Fruit fly (Drosophila melanogaster) whole organism, embryonic: ENCODE data around the gene CG43638.
A peak's percentile ranks its signal among the peaks of the same experiment; 100 is the strongest.

Experiments used
- Atf-2 ChIP-seq: fragments of 200-800 bp; sonication (Bioruptor generic); optimal IDR thresholded peaks from 2 replicates; lab custom pipeline; 2016; ENCODE audit warnings: missing biosample characterization, missing genetic modification characterization
- CG11247 ChIP-seq: fragments of 200-800 bp; sonication (Bioruptor generic); IDR thresholded peaks from 2 replicates; pipeline ENCODE4 v1.3.6; 2022; ENCODE audit warnings: missing biosample characterization, missing genetic modification characterization
- CG11560 ChIP-seq: fragments of 200-800 bp; sonication (Bioruptor generic); IDR thresholded peaks from 3 replicates; pipeline ENCODE4 v1.3.6; 2022; ENCODE audit warnings: missing biosample characterization, missing genetic modification characterization
- CG11723 ChIP-seq: fragments of 200-800 bp; sonication (Bioruptor generic); optimal IDR thresholded peaks from 2 replicates; lab custom pipeline; 2017; ENCODE audit warnings: missing biosample characterization, mild to moderate bottlenecking, missing genetic modification characterization
- CG13424 ChIP-seq: fragments of 200-800 bp; sonication (Bioruptor generic); optimal IDR thresholded peaks from 2 replicates; lab custom pipeline; 2019; ENCODE audit warnings: missing biosample characterization, mild to moderate bottlenecking, missing genetic modification characterization, moderate library complexity
- CG1529 ChIP-seq: fragments of 200-800 bp; sonication (Bioruptor generic); optimal IDR thresholded peaks from 3 replicates; lab custom pipeline; 2018; ENCODE audit warnings: missing biosample characterization, missing genetic modification characterization
- CG15696 ChIP-seq: fragments of 200-800 bp; sonication (Bioruptor generic); optimal IDR thresholded peaks from 2 replicates; lab custom pipeline; 2019; ENCODE audit warnings: missing biosample characterization, mild to moderate bottlenecking, missing genetic modification characterization, moderate library complexity
- CG17359 ChIP-seq: fragments of 200-800 bp; sonication (Bioruptor generic); optimal IDR thresholded peaks from 3 replicates; lab custom pipeline; 2018; ENCODE audit warnings: missing biosample characterization, mild to moderate bottlenecking, missing genetic modification characterization, moderate library complexity
- CG1792 ChIP-seq: fragments of 200-800 bp; sonication (Bioruptor generic); optimal IDR thresholded peaks from 2 replicates; lab custom pipeline; 2016; ENCODE audit warnings: missing biosample characterization, missing genetic modification characterization
- CG18599 ChIP-seq: fragments of 200-800 bp; sonication (Bioruptor generic); optimal IDR thresholded peaks from 3 replicates; lab custom pipeline; 2017; ENCODE audit warnings: missing biosample characterization, missing genetic modification characterization, mild to moderate bottlenecking, moderate library complexity, missing genetic modification reagents
- CG3065 ChIP-seq: fragments of 200-800 bp; sonication (Bioruptor generic); optimal IDR thresholded peaks from 2 replicates; lab custom pipeline; 2016; ENCODE audit warnings: missing biosample characterization, missing genetic modification characterization
- CG31441 ChIP-seq: fragments of 200-800 bp; sonication (Bioruptor generic); IDR thresholded peaks from 2 replicates; pipeline ENCODE4 v1.3.6; 2022; ENCODE audit warnings: missing biosample characterization, missing genetic modification characterization
- CG34376 ChIP-seq: fragments of 200-800 bp; sonication (Bioruptor generic); optimal IDR thresholded peaks from 2 replicates; lab custom pipeline; 2018; ENCODE audit warnings: missing biosample characterization, mild to moderate bottlenecking, missing genetic modification characterization
- CG3847 ChIP-seq: fragments of 200-800 bp; sonication (Bioruptor generic); IDR thresholded peaks from 2 replicates; pipeline ENCODE4 v1.3.6; 2022; ENCODE audit warnings: missing biosample characterization, missing genetic modification characterization
- CG3995 ChIP-seq: fragments of 200-800 bp; sonication (Bioruptor generic); optimal IDR thresholded peaks from 3 replicates; lab custom pipeline; 2016; ENCODE audit warnings: missing biosample characterization, missing genetic modification characterization
- CG4617 ChIP-seq: fragments of 200-800 bp; sonication (Bioruptor generic); optimal IDR thresholded peaks from 3 replicates; lab custom pipeline; 2016; ENCODE audit warnings: missing biosample characterization, missing genetic modification characterization, borderline replicate concordance
- CG7745 ChIP-seq: fragments of 200-800 bp; sonication (Bioruptor generic); optimal IDR thresholded peaks from 2 replicates; lab custom pipeline; 2018; ENCODE audit warnings: missing biosample characterization, mild to moderate bottlenecking, missing genetic modification characterization, moderate library complexity
- CG9932 ChIP-seq: fragments of 200-800 bp; sonication (Bioruptor generic); IDR thresholded peaks from 2 replicates; pipeline ENCODE4 v1.3.6; 2022; ENCODE audit warnings: missing biosample characterization, missing genetic modification characterization
- Chrac-16 ChIP-seq: fragments of 200-800 bp; sonication (Bioruptor generic); optimal IDR thresholded peaks from 3 replicates; lab custom pipeline; 2016; ENCODE audit warnings: missing biosample characterization, missing genetic modification characterization
- E2f2 ChIP-seq: fragments of 200-800 bp; sonication (Bioruptor generic); IDR thresholded peaks from 2 replicates; pipeline ENCODE4 v1.3.6; 2022; ENCODE audit warnings: missing biosample characterization, missing genetic modification characterization
- GATAe ChIP-seq: fragments of 200-800 bp; sonication (Bioruptor generic); conservative IDR thresholded peaks from 2 replicates; pipeline ENCODE4 v1.3.6; 2022; ENCODE audit warnings: missing biosample characterization, missing genetic modification characterization
- Hr39 ChIP-seq: fragments of >200 bp; optimal IDR thresholded peaks from 2 replicates; lab custom pipeline; 2017
- Meics ChIP-seq: fragments of 200-800 bp; sonication (Bioruptor generic); optimal IDR thresholded peaks from 2 replicates; lab custom pipeline; 2017; ENCODE audit warnings: missing biosample characterization, mild to moderate bottlenecking, missing genetic modification characterization
- Mrtf ChIP-seq: fragments of 200-800 bp; sonication (Bioruptor generic); IDR thresholded peaks from 3 replicates; pipeline ENCODE4 v1.3.6; 2022; ENCODE audit warnings: missing biosample characterization, missing genetic modification characterization
- NC2β ChIP-seq: fragments of 200-800 bp; sonication (Bioruptor generic); optimal IDR thresholded peaks from 2 replicates; lab custom pipeline; 2016; ENCODE audit warnings: missing biosample characterization, missing genetic modification characterization
- Oaz ChIP-seq: fragments of 200-800 bp; sonication (Bioruptor generic); IDR thresholded peaks from 2 replicates; pipeline ENCODE4 v1.3.6; 2022; ENCODE audit warnings: missing biosample characterization, missing genetic modification characterization
- PHDP ChIP-seq: fragments of 200-800 bp; sonication (Bioruptor generic); optimal IDR thresholded peaks from 3 replicates; lab custom pipeline; 2018; ENCODE audit warnings: missing biosample characterization, mild to moderate bottlenecking, missing genetic modification characterization, moderate library complexity
- Ptx1 ChIP-seq: fragments of 200-800 bp; sonication (Bioruptor generic); IDR thresholded peaks from 2 replicates; pipeline ENCODE4 v1.3.6; 2022; ENCODE audit warnings: missing biosample characterization, missing genetic modification characterization
- Ssrp ChIP-seq: fragments of 200-800 bp; sonication (Bioruptor generic); optimal IDR thresholded peaks from 2 replicates; lab custom pipeline; 2018; ENCODE audit warnings: missing biosample characterization, mild to moderate bottlenecking, missing genetic modification characterization, moderate library complexity
- al ChIP-seq: fragments of 200-800 bp; sonication (Bioruptor generic); IDR thresholded peaks from 2 replicates; pipeline ENCODE4 v1.3.6; 2022; ENCODE audit warnings: missing biosample characterization, missing genetic modification characterization
- ato ChIP-seq: fragments of 200-800 bp; sonication (Bioruptor generic); IDR thresholded peaks from 2 replicates; pipeline ENCODE4 v1.3.6; 2022; ENCODE audit warnings: missing biosample characterization, missing genetic modification characterization; ENCODE audit not compliant: partially characterized antibody
- bcd ChIP-seq: fragments of 200-800 bp; sonication (Bioruptor generic); optimal IDR thresholded peaks from 2 replicates; lab custom pipeline; 2017; ENCODE audit warnings: missing biosample characterization, mild to moderate bottlenecking, missing genetic modification characterization
- cad ChIP-seq: fragments of >200 bp; optimal IDR thresholded peaks from 2 replicates; lab custom pipeline; 2017; ENCODE audit warnings: missing biosample characterization, missing genetic modification characterization
- dpn ChIP-seq, 2 experiments: fragments of 200-800 bp; sonication (Bioruptor generic); optimal IDR thresholded peaks; 3 replicates each; lab custom pipeline; 2016; ENCODE audit warnings: missing biosample characterization in 2 of 2, missing genetic modification characterization in 2 of 2
- dysf ChIP-seq: fragments of 200-800 bp; sonication (Bioruptor generic); IDR thresholded peaks from 3 replicates; pipeline ENCODE4 v1.3.6; 2022; ENCODE audit warnings: missing biosample characterization, missing genetic modification characterization
- en ChIP-seq: fragments of 200-800 bp; sonication (Bioruptor generic); optimal IDR thresholded peaks from 2 replicates; lab custom pipeline; 2016; ENCODE audit warnings: missing biosample characterization, missing genetic modification characterization
- fd96Cb ChIP-seq: fragments of 200-800 bp; sonication (Bioruptor generic); optimal IDR thresholded peaks from 2 replicates; lab custom pipeline; 2018; ENCODE audit warnings: missing biosample characterization, mild to moderate bottlenecking, missing genetic modification characterization, moderate library complexity
- gem ChIP-seq: fragments of 200-800 bp; sonication (Bioruptor generic); optimal IDR thresholded peaks from 2 replicates; lab custom pipeline; 2019; ENCODE audit warnings: missing biosample characterization, mild to moderate bottlenecking, missing genetic modification characterization, moderate library complexity
- grau ChIP-seq: fragments of 200-800 bp; optimal IDR thresholded peaks from 3 replicates; lab custom pipeline; 2019; ENCODE audit warnings: missing biosample characterization, mild to moderate bottlenecking, missing genetic modification characterization, moderate library complexity
- gro ChIP-seq: fragments of 200-800 bp; sonication (Bioruptor generic); optimal IDR thresholded peaks from 2 replicates; lab custom pipeline; 2016; ENCODE audit warnings: missing biosample characterization, missing genetic modification characterization
- gt ChIP-seq: fragments of 200-800 bp; sonication (Bioruptor generic); IDR thresholded peaks from 2 replicates; pipeline ENCODE4 v1.3.6; 2022; ENCODE audit warnings: missing biosample characterization, missing genetic modification characterization
- nmo ChIP-seq: fragments of 200-800 bp; sonication (Bioruptor generic); optimal IDR thresholded peaks from 2 replicates; lab custom pipeline; 2018; ENCODE audit warnings: missing biosample characterization, mild to moderate bottlenecking, missing genetic modification characterization, moderate library complexity
- pita ChIP-seq: fragments of 200-800 bp; sonication (Bioruptor generic); optimal IDR thresholded peaks from 2 replicates; lab custom pipeline; 2017; ENCODE audit warnings: missing biosample characterization, mild to moderate bottlenecking, missing genetic modification characterization
- schlank ChIP-seq: fragments of 200-800 bp; sonication (Bioruptor generic); optimal IDR thresholded peaks from 2 replicates; lab custom pipeline; 2018; ENCODE audit warnings: missing biosample characterization, mild to moderate bottlenecking, missing genetic modification characterization
- slbo ChIP-seq: fragments of 200-800 bp; sonication (Bioruptor generic); IDR thresholded peaks from 2 replicates; pipeline ENCODE4 v1.3.6; 2022; ENCODE audit warnings: missing biosample characterization, missing genetic modification characterization
- ssp ChIP-seq: fragments of 200-800 bp; sonication (Bioruptor generic); IDR thresholded peaks from 2 replicates; pipeline ENCODE4 v1.3.6; 2022; ENCODE audit warnings: missing biosample characterization, missing genetic modification characterization
- stwl ChIP-seq: fragments of 200-800 bp; sonication (Bioruptor generic); optimal IDR thresholded peaks from 3 replicates; lab custom pipeline; 2018; ENCODE audit warnings: missing biosample characterization, mild to moderate bottlenecking, missing genetic modification characterization, moderate library complexity
- tap ChIP-seq: fragments of 200-800 bp; optimal IDR thresholded peaks from 3 replicates; lab custom pipeline; 2019; ENCODE audit warnings: missing biosample characterization, mild to moderate bottlenecking, missing genetic modification characterization, moderate library complexity
- ttk ChIP-seq: fragments of 200-800 bp; sonication (Bioruptor generic); IDR thresholded peaks from 2 replicates; pipeline ENCODE4 v2.1.2; 2022; ENCODE audit warnings: missing biosample characterization, missing genetic modification characterization

CG43638 gene

dm6 chr3L:12081679-12082520 is 37.5 kb downstream of the CG43638 start, which contains the start of gene Sema5c (continued):
- peak; percentile 18 for TF ChIP-seq stwl (tag; lab: Kevin White, UChicago)
- peak; percentile 23 for TF ChIP-seq CG1529 (GFP tag; lab: Kevin White, UChicago)
- TF ChIP-seq CG34376 (GFP tag; lab: Kevin White, UChicago) = peak; percentile 66
- TF ChIP-seq NC2β (GFP tag; lab: Kevin White, UChicago) = no peak
- TF ChIP-seq CG3995 (GFP tag; lab: Kevin White, UChicago) = no peak
- TF ChIP-seq dpn (GFP tag; optimal IDR thresholded peaks at IDR 0.05; lab: Kevin White, UChicago) = peak; percentile 5 to 19
- peak; percentile 79 for TF ChIP-seq grau
- no peak for TF ChIP-seq CG4617 (GFP tag; lab: Kevin White, UChicago)
- peak; percentile 48 for TF ChIP-seq CG18599 (GFP tag; lab: Kevin White, UChicago)
- peak; percentile 74 for TF ChIP-seq CG13424
- peak; percentile 55 for TF ChIP-seq CG9932 (GFP tag; lab: Robert Waterston, UW)
- peak; percentile 64 for TF ChIP-seq ssp (GFP tag; lab: Robert Waterston, UW)
- no peak for TF ChIP-seq cad (GFP tag; lab: Kevin White, UChicago)
- peak; percentile 33 for TF ChIP-seq Atf-2
- TF ChIP-seq Ssrp = peak; percentile 84
- no peak for TF ChIP-seq en (GFP tag; lab: Kevin White, UChicago)
- TF ChIP-seq Mrtf (GFP tag; lab: Robert Waterston, UW) = peak; percentile 51; the same call in 1 of the 3 replicates
- peak; percentile 60 for TF ChIP-seq fd96Cb (tag; lab: Kevin White, UChicago)
- TF ChIP-seq CG3065 = peak; percentile 5
- peak; percentile 74 for TF ChIP-seq bcd (GFP tag; lab: Kevin White, UChicago)
- TF ChIP-seq tap = peak; percentile 40
- no peak for TF ChIP-seq gt
- TF ChIP-seq CG11723 (GFP tag; lab: Kevin White, UChicago) = no peak
- peak; percentile 44 for TF ChIP-seq dysf (GFP tag; lab: Robert Waterston, UW)
- no peak for TF ChIP-seq CG3847 (GFP tag; lab: Robert Waterston, UW)
- no peak for TF ChIP-seq Oaz (GFP tag; lab: Robert Waterston, UW)
- no peak for TF ChIP-seq CG7745 (tag; lab: Kevin White, UChicago)
- peak; percentile 59 for TF ChIP-seq PHDP
- no peak for TF ChIP-seq pita (GFP tag; lab: Kevin White, UChicago)
- peak; percentile 72 for TF ChIP-seq gro (GFP tag; lab: Kevin White, UChicago)
- peak; percentile 53 for TF ChIP-seq al (GFP tag; lab: Robert Waterston, UW)
- TF ChIP-seq Hr39 (lab: Kevin White, UChicago) = no peak
- peak; percentile 82 for TF ChIP-seq CG31441 (GFP tag; lab: Robert Waterston, UW)
- 0 out of 2 replicates have a peak, but pooled peaks have one; percentile 16 for TF ChIP-seq GATAe (GFP tag; lab: Robert Waterston, UW)
- TF ChIP-seq schlank (tag; lab: Kevin White, UChicago) = no peak
- peak; percentile 40; the same call in 1 of the 2 replicates for TF ChIP-seq CG11247 (GFP tag; lab: Robert Waterston, UW)
- peak; percentile 88 for TF ChIP-seq nmo (GFP tag; lab: Kevin White, UChicago)
- TF ChIP-seq CG1792 (GFP tag; lab: Kevin White, UChicago) = no peak
- TF ChIP-seq gem = peak; percentile 87
- peak; percentile 54 for TF ChIP-seq Ptx1 (GFP tag; lab: Robert Waterston, UW)
- TF ChIP-seq ato (GFP tag; lab: Robert Waterston, UW) = no peak; the same call in 1 of the 2 replicates
- TF ChIP-seq CG15696 (tag; lab: Kevin White, UChicago) = peak; percentile 83
- peak; percentile 73 for TF ChIP-seq slbo (GFP tag; lab: Robert Waterston, UW)
- peak; percentile 40; the same call in 1 of the 2 replicates for TF ChIP-seq ttk (GFP tag; lab: Robert Waterston, UW)
- peak; percentile 82 for TF ChIP-seq Meics (GFP tag; lab: Kevin White, UChicago)
- peak; percentile 56 for TF ChIP-seq CG17359 (tag; lab: Kevin White, UChicago)
- TF ChIP-seq Chrac-16 (GFP tag; lab: Kevin White, UChicago) = peak; percentile 52
- no peak; the same call in 1 of the 2 replicates for TF ChIP-seq E2f2 (GFP tag; lab: Robert Waterston, UW)
- no peak for TF ChIP-seq CG11560 (tag; lab: Robert Waterston, UW)
